Fruit fly (Drosophila melanogaster) whole organism, embryonic: ENCODE measurements around the gene amos.

Experiments used
- Adf1 ChIP-seq: fragments of 200-800 bp; sonication (Bioruptor generic); IDR thresholded peaks from 2 replicates; pipeline ENCODE4 v1.3.6; 2022; ENCODE audit warnings: missing biosample characterization, missing genetic modification characterization
- BEAF-32 ChIP-seq: fragments of 200-800 bp; sonication (Bioruptor generic); optimal IDR thresholded peaks from 3 replicates; lab custom pipeline; 2017; ENCODE audit warnings: missing biosample characterization, missing genetic modification characterization, mild to moderate bottlenecking, moderate library complexity, missing genetic modification reagents
- Bgb ChIP-seq: fragments of 200-800 bp; sonication (Bioruptor generic); IDR thresholded peaks from 2 replicates; pipeline ENCODE4 v1.3.6; 2022; ENCODE audit warnings: missing biosample characterization, missing genetic modification characterization; ENCODE audit not compliant: partially characterized antibody
- CG10209 ChIP-seq: fragments of 200-800 bp; sonication (Bioruptor generic); optimal IDR thresholded peaks from 3 replicates; lab custom pipeline; 2017; ENCODE audit warnings: missing biosample characterization, mild to moderate bottlenecking, missing genetic modification characterization, missing genetic modification reagents
- CG10366 ChIP-seq: fragments of 200-800 bp; sonication (Bioruptor generic); IDR thresholded peaks from 2 replicates; pipeline ENCODE4 v1.3.6; 2022; ENCODE audit warnings: missing biosample characterization, missing genetic modification characterization
- CG13424 ChIP-seq: fragments of 200-800 bp; sonication (Bioruptor generic); optimal IDR thresholded peaks from 2 replicates; lab custom pipeline; 2019; ENCODE audit warnings: missing biosample characterization, mild to moderate bottlenecking, missing genetic modification characterization, moderate library complexity
- CG15011 ChIP-seq: fragments of 200-800 bp; sonication (Bioruptor generic); optimal IDR thresholded peaks from 3 replicates; lab custom pipeline; 2018; ENCODE audit warnings: missing biosample characterization, mild to moderate bottlenecking, missing genetic modification characterization
- CG1529 ChIP-seq: fragments of 200-800 bp; sonication (Bioruptor generic); optimal IDR thresholded peaks from 3 replicates; lab custom pipeline; 2018; ENCODE audit warnings: missing biosample characterization, missing genetic modification characterization
- CG17359 ChIP-seq: fragments of 200-800 bp; sonication (Bioruptor generic); optimal IDR thresholded peaks from 3 replicates; lab custom pipeline; 2018; ENCODE audit warnings: missing biosample characterization, mild to moderate bottlenecking, missing genetic modification characterization, moderate library complexity
- CG17568 ChIP-seq: fragments of 200-800 bp; sonication (Bioruptor generic); optimal IDR thresholded peaks from 2 replicates; lab custom pipeline; 2018; ENCODE audit warnings: missing biosample characterization, mild to moderate bottlenecking, missing genetic modification characterization, moderate library complexity
- CG17802 ChIP-seq: fragments of 200-800 bp; sonication (Bioruptor generic); optimal IDR thresholded peaks from 2 replicates; lab custom pipeline; 2018; ENCODE audit warnings: missing biosample characterization, mild to moderate bottlenecking, missing genetic modification characterization, moderate library complexity
- CG2199 ChIP-seq: fragments of 200-800 bp; sonication (Bioruptor generic); IDR thresholded peaks from 3 replicates; pipeline ENCODE4 v1.3.6; 2022; ENCODE audit warnings: missing biosample characterization, missing genetic modification characterization
- CG31365 ChIP-seq: fragments of 200-800 bp; sonication (Bioruptor generic); optimal IDR thresholded peaks from 2 replicates; lab custom pipeline; 2018; ENCODE audit warnings: missing biosample characterization, mild to moderate bottlenecking, missing genetic modification characterization
- CG3163 ChIP-seq: fragments of 200-800 bp; sonication (Bioruptor generic); optimal IDR thresholded peaks from 3 replicates; lab custom pipeline; 2016; ENCODE audit warnings: missing biosample characterization, missing genetic modification characterization
- CG34376 ChIP-seq: fragments of 200-800 bp; sonication (Bioruptor generic); optimal IDR thresholded peaks from 2 replicates; lab custom pipeline; 2018; ENCODE audit warnings: missing biosample characterization, mild to moderate bottlenecking, missing genetic modification characterization
- CG4424 ChIP-seq: fragments of 200-800 bp; sonication (Bioruptor generic); optimal IDR thresholded peaks from 3 replicates; lab custom pipeline; 2016; ENCODE audit warnings: missing biosample characterization, missing genetic modification characterization
- CG6689 ChIP-seq: fragments of 200-800 bp; sonication (Bioruptor generic); IDR thresholded peaks from 2 replicates; pipeline ENCODE4 v1.3.6; 2022; ENCODE audit warnings: missing biosample characterization, missing genetic modification characterization
- CG6765 ChIP-seq: fragments of 200-800 bp; sonication (Bioruptor generic); optimal IDR thresholded peaks from 3 replicates; lab custom pipeline; 2017; ENCODE audit warnings: missing biosample characterization, mild to moderate bottlenecking, missing genetic modification characterization
- CG7357 ChIP-seq: fragments of 200-800 bp; sonication (Bioruptor generic); IDR thresholded peaks from 3 replicates; pipeline ENCODE4 v1.3.6; 2022; ENCODE audit warnings: missing biosample characterization, missing genetic modification characterization
- CG7786 ChIP-seq: fragments of 200-800 bp; sonication (Bioruptor generic); optimal IDR thresholded peaks from 2 replicates; lab custom pipeline; 2016; ENCODE audit warnings: missing biosample characterization, missing genetic modification characterization
- CG8359 ChIP-seq: fragments of 200-800 bp; sonication (Bioruptor generic); optimal IDR thresholded peaks from 2 replicates; lab custom pipeline; 2017; ENCODE audit warnings: missing biosample characterization, mild to moderate bottlenecking, missing genetic modification characterization, borderline replicate concordance
- D ChIP-seq, 2 experiments: fragments of 200-800 bp in 1 of 2; fragments of >200 bp in 1 of 2; sonication (Bioruptor generic) in 1 of 2; optimal IDR thresholded peaks; 2 replicates in 1 of 2; 3 replicates in 1 of 2; lab custom pipeline; 2017; ENCODE audit warnings: mild to moderate bottlenecking in 1 of 2, missing biosample characterization in 1 of 2, missing genetic modification characterization in 1 of 2, missing genetic modification reagents in 1 of 2
- Dbx ChIP-seq: fragments of 200-800 bp; sonication (Bioruptor generic); IDR thresholded peaks from 3 replicates; pipeline ENCODE4 v1.3.6; 2022; ENCODE audit warnings: missing biosample characterization, missing genetic modification characterization
- Ets97D ChIP-seq: fragments of 200-800 bp; sonication (Bioruptor generic); optimal IDR thresholded peaks from 3 replicates; lab custom pipeline; 2016; ENCODE audit warnings: missing biosample characterization, missing genetic modification characterization
- H15 ChIP-seq: fragments of 200-800 bp; sonication (Bioruptor generic); IDR thresholded peaks from 3 replicates; pipeline ENCODE4 v1.3.6; 2022; ENCODE audit warnings: missing biosample characterization, missing genetic modification characterization
- Hr39 ChIP-seq: fragments of >200 bp; optimal IDR thresholded peaks from 2 replicates; lab custom pipeline; 2017
- MBD-R2 ChIP-seq: fragments of 200-800 bp; sonication (Bioruptor generic); IDR thresholded peaks from 2 replicates; pipeline ENCODE4 v1.3.6; 2022; ENCODE audit warnings: missing biosample characterization, missing genetic modification characterization
- Med ChIP-seq: fragments of 200-800 bp; sonication (Bioruptor generic); peaks from one replicate; lab custom pipeline; 2016; ENCODE audit warnings: missing biosample characterization, missing genetic modification characterization, mild to moderate bottlenecking, inconsistent platforms, moderate library complexity
- Rfx ChIP-seq: fragments of 200-800 bp; sonication (Bioruptor generic); IDR thresholded peaks from 2 replicates; pipeline ENCODE4 v1.3.6; 2022; ENCODE audit warnings: missing biosample characterization, missing genetic modification characterization
- TFAM ChIP-seq: fragments of 200-800 bp; sonication (Bioruptor generic); optimal IDR thresholded peaks from 2 replicates; lab custom pipeline; 2017; ENCODE audit warnings: missing biosample characterization, missing genetic modification characterization, inconsistent platforms
- amos ChIP-seq: fragments of 200-800 bp; sonication (Bioruptor generic); IDR thresholded peaks from 2 replicates; pipeline ENCODE4 v1.3.6; 2022; ENCODE audit warnings: missing biosample characterization, missing genetic modification characterization; ENCODE audit not compliant: partially characterized antibody
- ase ChIP-seq: fragments of 200-800 bp; sonication (Bioruptor generic); IDR thresholded peaks from 3 replicates; pipeline ENCODE4 v1.3.6; 2022; ENCODE audit warnings: missing biosample characterization, missing genetic modification characterization
- cas ChIP-seq: fragments of 200-800 bp; sonication (Bioruptor generic); IDR thresholded peaks from 2 replicates; pipeline ENCODE4 v1.3.6; 2022; ENCODE audit warnings: missing biosample characterization, missing genetic modification characterization
- cg ChIP-seq: fragments of 200-800 bp; sonication (Bioruptor generic); optimal IDR thresholded peaks from 3 replicates; lab custom pipeline; 2019; ENCODE audit warnings: missing biosample characterization, mild to moderate bottlenecking, missing genetic modification characterization, moderate library complexity
- crp ChIP-seq, 2 experiments: fragments of 200-800 bp; sonication (Bioruptor generic); optimal IDR thresholded peaks; 2 replicates in 1 of 2; 3 replicates in 1 of 2; lab custom pipeline; 2017; ENCODE audit warnings: missing biosample characterization in 2 of 2, missing genetic modification characterization in 2 of 2, mild to moderate bottlenecking in 1 of 2, moderate library complexity in 1 of 2
- dm ChIP-seq: fragments of 200-800 bp; sonication (Bioruptor generic); optimal IDR thresholded peaks from 3 replicates; lab custom pipeline; 2016; ENCODE audit warnings: missing biosample characterization, missing genetic modification characterization
- dmrt11E ChIP-seq: fragments of 200-800 bp; sonication (Bioruptor generic); optimal IDR thresholded peaks from 3 replicates; lab custom pipeline; 2018; ENCODE audit warnings: missing biosample characterization, mild to moderate bottlenecking, missing genetic modification characterization, moderate library complexity
- en ChIP-seq: fragments of 200-800 bp; sonication (Bioruptor generic); optimal IDR thresholded peaks from 2 replicates; lab custom pipeline; 2016; ENCODE audit warnings: missing biosample characterization, missing genetic modification characterization
- her ChIP-seq: fragments of 200-800 bp; sonication (Bioruptor generic); optimal IDR thresholded peaks from 2 replicates; lab custom pipeline; 2016; ENCODE audit warnings: missing biosample characterization, missing genetic modification characterization
- kay ChIP-seq: fragments of 200-800 bp; sonication (Bioruptor generic); optimal IDR thresholded peaks from 2 replicates; lab custom pipeline; 2016; ENCODE audit warnings: missing biosample characterization, missing genetic modification characterization
- klu ChIP-seq: fragments of 200-800 bp; sonication (Bioruptor generic); IDR thresholded peaks from 2 replicates; pipeline ENCODE4 v1.3.6; 2022; ENCODE audit warnings: missing biosample characterization, missing genetic modification characterization
- nau ChIP-seq: fragments of 200-800 bp; sonication (Bioruptor generic); optimal IDR thresholded peaks from 3 replicates; lab custom pipeline; 2017; ENCODE audit warnings: missing biosample characterization, mild to moderate bottlenecking, missing genetic modification characterization, missing genetic modification reagents
- nerfin-1 ChIP-seq: fragments of 200-800 bp; sonication (Bioruptor generic); optimal IDR thresholded peaks from 3 replicates; lab custom pipeline; 2019; ENCODE audit warnings: missing biosample characterization, mild to moderate bottlenecking, missing genetic modification characterization, moderate library complexity
- pros ChIP-seq: fragments of 200-800 bp; sonication (Bioruptor generic); optimal IDR thresholded peaks from 3 replicates; lab custom pipeline; 2019; ENCODE audit warnings: missing biosample characterization, mild to moderate bottlenecking, missing genetic modification characterization, moderate library complexity
- repo ChIP-seq: fragments of 200-800 bp; sonication (Bioruptor generic); optimal IDR thresholded peaks from 2 replicates; lab custom pipeline; 2016; ENCODE audit warnings: missing biosample characterization, missing genetic modification characterization
- seq ChIP-seq: fragments of 200-800 bp; sonication (Bioruptor generic); IDR thresholded peaks from 2 replicates; pipeline ENCODE4 v1.3.6; 2022; ENCODE audit warnings: missing biosample characterization, missing genetic modification characterization
- sima ChIP-seq: fragments of 200-800 bp; sonication (Bioruptor generic); optimal IDR thresholded peaks from 2 replicates; lab custom pipeline; 2016; ENCODE audit warnings: missing biosample characterization, missing genetic modification characterization
- slou ChIP-seq: fragments of 200-800 bp; sonication (Bioruptor generic); optimal IDR thresholded peaks from 3 replicates; lab custom pipeline; 2016; ENCODE audit warnings: missing biosample characterization, missing genetic modification characterization
- toy ChIP-seq: fragments of 200-800 bp; sonication (Bioruptor generic); IDR thresholded peaks from 2 replicates; pipeline ENCODE4 v1.3.6; 2022; ENCODE audit warnings: missing biosample characterization, missing genetic modification characterization
- trem ChIP-seq: fragments of 200-800 bp; optimal IDR thresholded peaks from 3 replicates; lab custom pipeline; 2019; ENCODE audit warnings: missing biosample characterization, mild to moderate bottlenecking, missing genetic modification characterization, moderate library complexity

The amos gene

DNA sequence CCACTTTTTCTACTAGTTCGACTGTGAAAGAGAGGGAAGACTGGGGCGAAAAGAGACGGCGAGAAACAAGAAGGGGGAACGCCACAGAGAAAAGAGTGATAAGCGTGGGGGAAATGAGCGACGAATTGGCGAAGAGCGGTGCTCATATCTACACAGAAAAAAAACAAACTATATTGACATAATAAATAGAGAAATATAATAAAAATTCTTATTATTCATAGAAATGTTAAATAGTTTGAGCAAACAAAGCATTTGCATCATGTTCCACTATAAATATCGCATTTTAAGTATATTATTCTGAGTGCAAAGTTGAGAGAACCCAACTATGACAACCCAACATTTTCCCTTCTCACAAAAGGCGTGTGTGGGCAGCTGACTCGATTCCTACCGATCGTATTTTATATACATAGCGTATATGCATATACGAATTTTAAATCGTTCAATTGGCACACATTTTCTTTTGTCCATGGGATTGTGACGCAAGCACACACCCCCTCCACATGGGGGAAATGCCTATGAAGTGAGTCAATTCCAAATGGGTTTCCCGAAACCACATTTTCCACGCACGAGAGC lies 38.7 kb downstream of the amos start (continued):
- TF ChIP-seq CG31365 = no peak
- TF ChIP-seq H15 (GFP tag; lab: Robert Waterston, UW) = peak; percentile 75
- TF ChIP-seq ase = peak; percentile 73; the same call in 2 of the 3 replicates
- TF ChIP-seq klu (GFP tag; lab: Robert Waterston, UW) = 0 out of 2 replicates have a peak, but pooled peaks have one; percentile 42
- TF ChIP-seq Ets97D = no peak
- TF ChIP-seq Med (GFP tag; lab: Kevin White, UChicago) = peak; percentile 82
- TF ChIP-seq CG1529 (GFP tag; lab: Kevin White, UChicago) = peak; percentile 39
- peak; percentile 62 for TF ChIP-seq CG4424 (GFP tag; lab: Kevin White, UChicago)
- TF ChIP-seq dmrt11E (tag; lab: Kevin White, UChicago) = peak; percentile 21
- no peak for TF ChIP-seq her
- TF ChIP-seq CG7357 = peak; percentile 71; the same call in 2 of the 3 replicates
- TF ChIP-seq CG10209 (GFP tag; lab: Kevin White, UChicago) = peak; percentile 76
- TF ChIP-seq CG34376 (GFP tag; lab: Kevin White, UChicago) = no peak
- TF ChIP-seq CG17802 (tag; lab: Kevin White, UChicago) = no peak
- TF ChIP-seq CG3163 (GFP tag; lab: Kevin White, UChicago) = peak; percentile 4
- peak; percentile 58 for TF ChIP-seq kay
- TF ChIP-seq MBD-R2 = peak; percentile 70; the same call in 1 of the 2 replicates
- TF ChIP-seq cas (GFP tag; lab: Robert Waterston, UW) = 0 out of 2 replicates have a peak, but pooled peaks have one; percentile 39
- TF ChIP-seq en = no peak
- peak; percentile 42 for TF ChIP-seq slou (GFP tag; lab: Kevin White, UChicago)
- peak; percentile 35 for TF ChIP-seq trem (tag; lab: Kevin White, UChicago)
- TF ChIP-seq CG7786 (GFP tag; lab: Kevin White, UChicago) = no peak
- no peak for TF ChIP-seq D (optimal IDR thresholded peaks at IDR 0.05; lab: Kevin White, UChicago)
- peak; percentile 66 for TF ChIP-seq D (GFP tag; optimal IDR thresholded peaks at IDR 0.05; lab: Kevin White, UChicago)
- no peak for TF ChIP-seq sima (GFP tag; lab: Kevin White, UChicago)
- no peak for TF ChIP-seq CG2199 (GFP tag; lab: Robert Waterston, UW)
- TF ChIP-seq nau (GFP tag; lab: Kevin White, UChicago) = peak; percentile 73
- TF ChIP-seq toy (GFP tag; lab: Robert Waterston, UW) = no peak
- no peak for TF ChIP-seq dm
- TF ChIP-seq CG17568 (GFP tag; lab: Kevin White, UChicago) = peak; percentile 47
- peak; percentile 79 for TF ChIP-seq seq
- no peak for TF ChIP-seq Hr39 (lab: Kevin White, UChicago)
- TF ChIP-seq CG13424 (tag; lab: Kevin White, UChicago) = peak; percentile 77
- no peak for TF ChIP-seq repo (GFP tag; lab: Kevin White, UChicago)
- TF ChIP-seq CG6689 (GFP tag; lab: Robert Waterston, UW) = peak; percentile 84
- peak; percentile 92 for TF ChIP-seq Dbx (GFP tag; lab: Robert Waterston, UW)
- TF ChIP-seq cg (GFP tag; lab: Kevin White, UChicago) = no peak
- peak; percentile 83 for TF ChIP-seq CG17359 (tag; lab: Kevin White, UChicago)
- no peak for TF ChIP-seq CG8359 (GFP tag; lab: Kevin White, UChicago)
- TF ChIP-seq crp (GFP tag; optimal IDR thresholded peaks at IDR 0.05; lab: Kevin White, UChicago) = peak in 1 of 2 experiments; percentile 9
- no peak for TF ChIP-seq amos (GFP tag; lab: Robert Waterston, UW)
- TF ChIP-seq CG10366 (GFP tag; lab: Robert Waterston, UW) = peak; percentile 73
- no peak for TF ChIP-seq TFAM (GFP tag; lab: Kevin White, UChicago)
- TF ChIP-seq BEAF-32 (GFP tag; lab: Kevin White, UChicago) = no peak
- TF ChIP-seq Rfx (GFP tag; lab: Robert Waterston, UW) = peak; percentile 86
- TF ChIP-seq pros (GFP tag; lab: Kevin White, UChicago) = no peak
- TF ChIP-seq CG15011 = peak; percentile 39
- no peak for TF ChIP-seq Bgb (GFP tag; lab: Robert Waterston, UW)
- peak; percentile 33 for TF ChIP-seq nerfin-1
- TF ChIP-seq Adf1 (GFP tag; lab: Robert Waterston, UW) = peak; percentile 49
- peak; percentile 57 for TF ChIP-seq CG6765 (GFP tag; lab: Kevin White, UChicago)
